Fruit fly (Drosophila melanogaster) S2 (cell line): ENCODE results near the gene Kdm5.

Source experiments
- CG8478 ChIP-seq: fragments of >200 bp; optimal IDR thresholded peaks from 2 replicates; lab custom pipeline; 2018
- CTCF ChIP-seq, 2 experiments: fragments of >200 bp; optimal IDR thresholded peaks; 2 replicates each; lab custom pipeline; 2018

Gene Kdm5

DNA sequence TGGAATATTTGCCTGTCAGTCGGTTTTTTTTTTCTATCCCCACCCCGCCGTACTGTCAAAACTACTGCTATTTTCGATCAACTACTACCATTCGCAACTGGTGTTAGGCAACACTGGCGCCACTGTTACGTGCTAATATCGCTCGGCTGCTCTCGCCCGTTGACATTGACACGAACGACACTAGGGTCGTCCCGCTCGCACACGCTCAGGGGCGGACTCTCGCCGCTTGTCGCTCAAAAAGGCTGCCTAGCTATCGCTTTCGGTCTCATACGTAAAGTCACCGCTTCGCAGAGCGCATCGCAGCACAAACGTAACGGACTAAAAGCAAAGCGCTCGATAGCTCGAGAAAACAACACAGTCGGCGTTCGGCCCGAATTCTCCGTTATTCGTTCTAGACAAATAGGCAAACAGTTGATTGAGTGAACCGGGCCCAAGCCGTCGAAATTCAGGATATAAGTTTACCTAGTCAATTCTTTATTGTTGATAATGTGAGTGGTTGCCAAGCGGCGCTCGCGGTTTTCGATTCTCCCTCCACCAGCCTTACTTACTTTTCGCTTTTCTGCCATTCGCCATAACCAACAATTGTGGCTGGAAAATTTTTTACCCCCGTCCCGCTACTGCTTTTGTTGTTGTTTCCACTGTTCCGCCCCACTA is 16.8 kb downstream of the Kdm5 start:
- no peak for TF ChIP-seq CG8478 (lab: Kevin White, UChicago)
- TF ChIP-seq CTCF (optimal IDR thresholded peaks at IDR 0.05; lab: Kevin White, UChicago), result peak; percentile 17 to 70

- TF ChIP-seq CG8478 (lab: Kevin White, UChicago) (no peak), CTCF (optimal IDR thresholded peaks at IDR 0.05; lab: Kevin White, UChicago) (no peak)
Measured at dm6 chr2L:5981433-5982333, 17.6 kb downstream of the Kdm5 start, which contains the start of gene eIF4A. Gene eIF4A (plus strand): TSS chr2L:5981764.

- peak in 1 of 2 experiments; percentile 11 for TF ChIP-seq CTCF (optimal IDR thresholded peaks at IDR 0.05; lab: Kevin White, UChicago)
- no peak for TF ChIP-seq CG8478 (lab: Kevin White, UChicago)
Measured at dm6 chr2L:5980862-5981432, 18.4 kb downstream of the Kdm5 start, which contains the start of gene chic. Gene chic (minus strand): TSS chr2L:5981018.

dm6 chr2L:5979957-5980861 is 19.1 kb downstream of the Kdm5 start:
- TF ChIP-seq CTCF (optimal IDR thresholded peaks at IDR 0.05; lab: Kevin White, UChicago) (no peak), CG8478 (lab: Kevin White, UChicago) (no peak)

DNA sequence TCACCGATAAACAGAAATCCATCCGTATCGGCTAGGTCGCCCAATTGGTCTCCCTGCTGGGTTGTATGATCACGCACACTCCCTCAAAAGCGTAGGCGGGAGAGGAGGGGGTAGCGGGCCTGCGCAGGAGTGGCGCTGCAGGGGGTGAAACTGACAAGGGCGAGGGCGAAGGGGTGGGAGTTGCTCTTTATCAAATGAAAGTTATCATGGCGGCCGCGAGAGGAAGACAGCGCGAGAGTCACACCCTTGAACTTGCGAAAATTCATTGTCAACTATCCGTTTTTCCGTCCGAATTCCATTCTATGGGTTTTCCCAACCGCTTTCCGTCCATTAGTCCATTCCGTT is 20.3 kb downstream of the Kdm5 start:
- no peak for TF ChIP-seq CTCF (optimal IDR thresholded peaks at IDR 0.05; lab: Kevin White, UChicago)
- no peak for TF ChIP-seq CG8478 (lab: Kevin White, UChicago)

- TF ChIP-seq CTCF (optimal IDR thresholded peaks at IDR 0.05; lab: Kevin White, UChicago), result no peak
- TF ChIP-seq CG8478 (lab: Kevin White, UChicago), result no peak
Measured at dm6 chr2L:5978333-5979054, 20.8 kb downstream of the Kdm5 start.

- TF ChIP-seq CG8478 (lab: Kevin White, UChicago) (no peak), CTCF (optimal IDR thresholded peaks at IDR 0.05; lab: Kevin White, UChicago) (no peak)
Measured at dm6 chr2L:5977729-5978078, 21.6 kb downstream of the Kdm5 start.

DNA sequence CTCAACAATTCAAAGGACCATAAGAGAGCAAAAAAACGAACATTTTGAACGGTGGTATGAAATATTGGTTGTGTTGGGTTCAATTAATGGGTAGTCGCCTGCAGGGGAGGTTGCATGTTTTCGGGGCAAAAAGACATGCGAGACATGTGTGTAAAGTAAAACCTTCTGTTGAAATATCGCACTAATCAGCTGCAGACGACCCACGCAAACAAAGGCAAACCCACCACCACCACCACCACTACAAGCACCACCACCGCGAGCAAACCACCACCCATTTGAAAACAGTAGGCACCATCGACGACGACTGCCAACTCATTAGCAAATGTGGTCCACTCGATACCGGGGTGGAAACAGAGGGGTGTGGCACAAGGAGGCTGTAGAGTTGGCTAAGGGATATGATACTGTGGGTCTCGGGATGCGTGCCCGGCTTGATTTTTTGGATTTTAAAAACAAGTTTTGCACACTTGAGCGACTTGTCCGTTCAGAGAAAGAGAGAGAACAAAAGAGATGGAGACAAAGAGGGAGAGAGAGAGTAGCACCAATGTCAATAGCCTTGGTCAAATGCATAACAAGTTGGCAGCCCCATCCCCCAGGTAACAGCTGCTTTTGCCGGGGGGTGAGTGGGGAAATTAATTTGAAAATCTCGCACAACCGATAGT is 22.1 kb downstream of the Kdm5 start:
- TF ChIP-seq CG8478 (lab: Kevin White, UChicago) (no peak), CTCF (optimal IDR thresholded peaks at IDR 0.05; lab: Kevin White, UChicago) (no peak)

DNA sequence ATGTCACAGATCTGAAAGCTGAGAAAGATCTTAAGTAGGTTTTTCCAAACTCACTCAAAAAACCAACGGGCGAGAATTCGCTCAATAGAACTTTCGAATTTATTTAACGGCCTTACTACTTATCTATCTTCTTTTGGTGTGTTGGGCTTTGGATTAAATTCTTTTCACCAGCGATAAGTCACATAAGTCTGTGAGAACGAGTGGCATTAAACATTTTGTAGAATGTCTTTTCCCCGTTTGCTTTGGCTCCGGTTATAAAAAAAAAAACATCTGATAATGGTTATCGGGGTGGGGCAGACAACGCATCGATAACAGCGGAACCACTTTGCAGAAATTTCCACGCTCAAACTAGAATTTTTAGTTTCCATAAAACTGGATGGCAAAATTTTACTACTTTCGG is 23.7 kb downstream of the Kdm5 start:
- no peak for TF ChIP-seq CG8478 (lab: Kevin White, UChicago)
- no peak for TF ChIP-seq CTCF (optimal IDR thresholded peaks at IDR 0.05; lab: Kevin White, UChicago)

DNA sequence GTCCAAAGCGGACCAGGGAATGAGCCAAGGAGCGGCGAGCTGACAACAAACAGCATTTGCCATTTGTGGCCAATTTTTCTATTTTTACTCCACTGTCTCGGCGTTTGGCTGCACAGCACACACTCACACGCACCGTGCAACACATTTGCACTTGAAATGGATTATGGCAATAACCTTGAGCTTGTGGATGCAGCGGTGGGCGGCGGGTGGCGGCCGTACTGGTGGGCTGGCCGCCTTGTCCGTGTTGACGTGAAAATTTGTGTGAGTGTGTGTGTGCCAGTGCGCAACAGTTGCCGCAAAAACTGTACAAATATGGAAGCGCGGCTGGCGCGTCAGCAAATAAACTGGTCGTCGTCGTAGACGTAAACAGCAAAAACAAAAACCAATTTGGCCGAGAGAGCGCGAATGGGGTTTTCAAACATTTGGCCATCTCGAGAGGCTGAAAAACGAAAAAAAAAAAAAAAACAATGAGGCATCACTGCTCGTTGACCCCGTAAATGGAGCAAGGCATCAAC is 24.2 kb downstream of the Kdm5 start:
- TF ChIP-seq CTCF (optimal IDR thresholded peaks at IDR 0.05; lab: Kevin White, UChicago) (no peak), CG8478 (lab: Kevin White, UChicago) (no peak)

DNA sequence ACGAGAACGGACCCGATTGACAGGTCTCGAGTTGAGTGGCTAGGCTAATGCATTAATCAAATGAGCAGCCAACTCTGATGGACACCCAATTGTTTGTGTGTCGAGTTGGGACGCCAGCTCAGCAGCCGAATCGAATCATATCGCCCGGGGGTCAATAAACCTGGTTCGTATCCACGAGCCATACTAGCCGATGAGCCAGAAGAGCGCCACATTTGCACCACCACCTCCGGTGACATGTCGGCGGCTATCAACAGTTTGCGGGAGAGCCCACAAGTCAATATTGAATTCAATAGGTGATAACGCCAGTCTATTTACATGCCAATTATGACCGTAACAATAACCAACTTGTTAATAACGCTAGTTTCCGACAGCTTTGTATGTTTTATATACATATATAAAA is 25.2 kb downstream of the Kdm5 start:
- TF ChIP-seq CTCF (optimal IDR thresholded peaks at IDR 0.05; lab: Kevin White, UChicago), result no peak
- TF ChIP-seq CG8478 (lab: Kevin White, UChicago), result no peak

DNA sequence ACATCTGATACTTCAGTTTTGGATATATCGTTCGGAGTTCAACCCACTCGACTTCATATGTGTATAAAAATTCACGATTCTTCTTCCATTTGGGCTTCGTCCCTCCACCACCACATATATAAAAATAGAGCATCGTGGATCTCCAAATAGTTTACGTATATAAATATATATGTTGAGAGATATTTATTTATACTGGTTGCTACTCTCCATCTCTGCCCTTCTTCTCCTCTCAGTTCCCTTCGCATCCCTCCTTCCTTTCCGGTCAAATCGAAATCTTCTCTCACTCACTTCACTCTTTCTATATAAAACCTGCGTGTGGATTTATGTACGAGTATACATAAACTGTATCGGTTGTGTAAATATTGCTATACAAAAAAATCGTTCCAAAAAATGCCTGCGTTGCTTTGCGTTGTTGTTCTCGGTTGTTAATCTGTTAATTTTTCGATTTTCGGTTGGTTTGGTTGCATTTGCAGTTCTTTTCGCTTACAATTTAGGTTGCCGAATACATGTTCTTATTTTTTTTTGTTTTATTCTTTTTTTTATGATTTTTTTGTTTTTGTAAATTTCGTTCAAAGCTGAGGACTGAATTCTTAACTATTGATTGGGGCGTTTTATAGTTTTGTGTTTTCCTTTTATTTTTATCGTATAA is 26.6 kb downstream of the Kdm5 start:
- no peak for TF ChIP-seq CTCF (optimal IDR thresholded peaks at IDR 0.05; lab: Kevin White, UChicago)
- no peak for TF ChIP-seq CG8478 (lab: Kevin White, UChicago)
